Worm (Caenorhabditis elegans) whole organism, young adult: ENCODE measurements around the gene fbxa-137.
"Not testable (repeated sequence)": the region's sequence is repeated elsewhere in the genome, so short reads cannot be mapped to it uniquely, and the experiment has no call there.

Experiments used
- B0261.1 ChIP-seq: sonication (generic microtip); optimal IDR thresholded peaks from 2 replicates; lab custom pipeline; 2016; ENCODE audit warnings: mild to moderate bottlenecking, missing genetic modification characterization, moderate library complexity, missing compliant biosample characterization
- F37B4.10 ChIP-seq: fragments of 200-800 bp; sonication (Bioruptor generic); IDR thresholded peaks from 2 replicates; pipeline ENCODE4 v1.3.6; 2022; ENCODE audit warnings: missing genetic modification characterization, missing compliant biosample characterization
- hlh-26 ChIP-seq: fragments of 200-800 bp; sonication (Bioruptor generic); conservative IDR thresholded peaks from 2 replicates; pipeline ENCODE4 v1.3.6; 2022; ENCODE audit warnings: missing genetic modification reagents, missing genetic modification characterization, missing compliant biosample characterization
- rec-8 ChIP-seq, 2 experiments: sonication (generic microtip); optimal IDR thresholded peaks; 2 replicates each; lab custom pipeline; 2016; ENCODE audit warnings: mild to moderate bottlenecking in 2 of 2, missing genetic modification characterization in 2 of 2, missing genetic modification reagents in 2 of 2, missing genotype in 2 of 2, missing biosample characterization in 1 of 2, missing compliant biosample characterization in 1 of 2, moderate library complexity in 1 of 2
- rpc-1 ChIP-seq, 2 experiments: fragments of 150-350 bp in 1 of 2; sonication (generic microtip) in 1 of 2; optimal IDR thresholded peaks; 2 replicates each; lab custom pipeline; 2014 to 2018; ENCODE audit warnings: missing biosample characterization in 1 of 2, missing genetic modification characterization in 1 of 2, missing genetic modification reagents in 1 of 2, missing genotype in 1 of 2
- tbp1 ChIP-seq: fragments of 200-800 bp; sonication (Bioruptor generic); optimal IDR thresholded peaks from 2 replicates; lab custom pipeline; 2018; ENCODE audit warnings: mild to moderate bottlenecking, missing genetic modification characterization, missing compliant biosample characterization

Gene fbxa-137

ce11 chrV:2327814-2328213 lies 49.2 kb downstream of the fbxa-137 start:
- TF ChIP-seq tbp1 (GFP tag; lab: Kevin White, UChicago) (peak; percentile 68), rpc-1 (tag; optimal IDR thresholded peaks at IDR 0.05; lab: Kevin White, UChicago) (peak; percentile 43), B0261.1 (peak; percentile 53)
- TF ChIP-seq rpc-1 (optimal IDR thresholded peaks at IDR 0.05; lab: Kevin White, UChicago) = not testable (repeated sequence)

ce11 chrV:2330129-2330528 lies 51.5 kb downstream of the fbxa-137 start, which contains the start of gene pud-1.1:
pud-1.1 (plus strand) TSS chrV:2330429.
- TF ChIP-seq hlh-26 (GFP tag; lab: Robert Waterston, UW); F37B4.10 (GFP tag; lab: Robert Waterston, UW); rec-8 (tag; optimal IDR thresholded peaks at IDR 0.05; lab: Kevin White, UChicago): not testable (repeated sequence)
